Worm (Caenorhabditis elegans): ENCODE measurements around the gene saeg-1.

saeg-1 gene

ce11 chrV:10898629-10899028, 33.1 kb upstream of the saeg-1 start:
- TF ChIP-seq tra-4 (tag; optimal IDR thresholded peaks at IDR 0.05) (no peak), ets-7 (tag; optimal IDR thresholded peaks at IDR 0.05) (no peak), tbx-37 (GFP tag; conservative IDR thresholded peaks at IDR 0.05) (no peak), ceh-36 (tag; optimal IDR thresholded peaks at IDR 0.05) (no peak), ceh-13 (GFP tag; optimal IDR thresholded peaks at IDR 0.05) (no peak), hnd-1 (tag; optimal IDR thresholded peaks at IDR 0.05) (no peak), ama-1 (optimal IDR thresholded peaks at IDR 0.05) (no peak), F13C5.2 (tag; optimal IDR thresholded peaks at IDR 0.05) (no peak), aly-1 (tag; optimal IDR thresholded peaks at IDR 0.05) (no peak), pes-1 (GFP tag; IDR thresholded peaks at IDR 0.05) (no peak), B0310.2 (tag; optimal IDR thresholded peaks at IDR 0.05) (no peak), sea-1 (GFP tag; conservative IDR thresholded peaks at IDR 0.05) (no peak)

ce11 chrV:10898107-10898506, 32.6 kb upstream of the saeg-1 start, which contains the start of gene F32D8.7:
TSS of gene F32D8.7 (plus strand) at chrV:10898435.
- TF ChIP-seq tbx-37 (GFP tag; conservative IDR thresholded peaks at IDR 0.05) (no peak), sea-1 (GFP tag; conservative IDR thresholded peaks at IDR 0.05) (no peak), hnd-1 (tag; optimal IDR thresholded peaks at IDR 0.05) (no peak), ceh-36 (tag; optimal IDR thresholded peaks at IDR 0.05) (no peak), scrt-1 (GFP tag; IDR thresholded peaks at IDR 0.05) (no peak), flt-1 (GFP tag; IDR thresholded peaks at IDR 0.05) (no peak), tra-4 (tag; optimal IDR thresholded peaks at IDR 0.05) (no peak), hmg-4 (GFP tag; optimal IDR thresholded peaks at IDR 0.05) (no peak), B0310.2 (tag; optimal IDR thresholded peaks at IDR 0.05) (no peak), ets-7 (tag; optimal IDR thresholded peaks at IDR 0.05) (no peak), tbx-11 (GFP tag; IDR thresholded peaks at IDR 0.05) (no peak)

DNA sequence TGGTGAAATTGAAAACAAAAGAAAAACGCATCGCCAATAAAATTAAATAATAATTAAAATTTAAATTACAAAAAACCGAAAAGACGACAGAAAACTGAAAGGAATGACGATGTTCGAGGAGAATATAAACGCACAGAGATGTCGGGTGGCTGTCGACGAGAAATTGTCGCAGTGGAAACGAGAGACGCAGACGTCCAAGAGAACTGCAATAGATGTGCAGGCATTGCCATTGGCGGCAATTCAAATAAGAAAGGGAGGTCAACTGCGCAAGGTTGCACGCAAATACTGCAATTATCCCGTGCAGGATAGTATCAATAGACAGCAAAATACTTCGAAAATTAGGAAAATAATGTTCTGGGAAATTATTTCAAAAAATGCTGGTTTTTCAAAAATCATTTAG, 31.7 kb upstream of the saeg-1 start:
- peak; percentile 61 for TF ChIP-seq tbx-37 (GFP tag; conservative IDR thresholded peaks at IDR 0.05)
- TF ChIP-seq scrt-1 (GFP tag; IDR thresholded peaks at IDR 0.05), result peak; percentile 46; the same call in 1 of the 2 replicates
- no peak for TF ChIP-seq tra-4 (tag; optimal IDR thresholded peaks at IDR 0.05)
- no peak for TF ChIP-seq aly-1 (tag; optimal IDR thresholded peaks at IDR 0.05)
- TF ChIP-seq ets-7 (tag; optimal IDR thresholded peaks at IDR 0.05), result no peak
- no peak for TF ChIP-seq ceh-36 (tag; optimal IDR thresholded peaks at IDR 0.05)
- TF ChIP-seq F13C5.2 (tag; optimal IDR thresholded peaks at IDR 0.05), result peak; percentile 93
- peak; percentile 76 for TF ChIP-seq flt-1 (GFP tag; IDR thresholded peaks at IDR 0.05)
- TF ChIP-seq B0310.2 (tag; optimal IDR thresholded peaks at IDR 0.05), result peak; percentile 25
- TF ChIP-seq hmbx-1 (tag; optimal IDR thresholded peaks at IDR 0.05), result no peak
- peak; percentile 58; the same call in 1 of the 2 replicates for TF ChIP-seq tbx-11 (GFP tag; IDR thresholded peaks at IDR 0.05)
- TF ChIP-seq hmg-4 (GFP tag; optimal IDR thresholded peaks at IDR 0.05), result peak; percentile 82
- no peak for TF ChIP-seq ceh-13 (GFP tag; optimal IDR thresholded peaks at IDR 0.05)
- no peak for TF ChIP-seq ama-1 (optimal IDR thresholded peaks at IDR 0.05)
- TF ChIP-seq sea-1 (GFP tag; conservative IDR thresholded peaks at IDR 0.05), result peak; percentile 68; the same call in 1 of the 2 replicates
- TF ChIP-seq hnd-1 (tag; optimal IDR thresholded peaks at IDR 0.05), result peak; percentile 53
- TF ChIP-seq pes-1 (GFP tag; IDR thresholded peaks at IDR 0.05), result no peak; the same call in none of the 2 replicates

DNA sequence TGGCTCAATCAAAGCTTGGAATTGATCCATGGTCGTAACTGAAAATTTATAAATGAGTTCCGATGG, 31.4 kb upstream of the saeg-1 start, which contains the start of gene sec-61.G:
Gene sec-61.G (minus strand): TSS at position 38 of the 66 bp plus-strand sequence.
- no peak for TF ChIP-seq hmbx-1 (tag; optimal IDR thresholded peaks at IDR 0.05)
- TF ChIP-seq ceh-36 (tag; optimal IDR thresholded peaks at IDR 0.05), result no peak
- TF ChIP-seq B0310.2 (tag; optimal IDR thresholded peaks at IDR 0.05), result no peak
- no peak for TF ChIP-seq pes-1 (GFP tag; IDR thresholded peaks at IDR 0.05)
- no peak for TF ChIP-seq ceh-13 (GFP tag; optimal IDR thresholded peaks at IDR 0.05)
- TF ChIP-seq ets-7 (tag; optimal IDR thresholded peaks at IDR 0.05), result no peak
- no peak for TF ChIP-seq F13C5.2 (tag; optimal IDR thresholded peaks at IDR 0.05)
- TF ChIP-seq flt-1 (GFP tag; IDR thresholded peaks at IDR 0.05), result no peak
- TF ChIP-seq sea-1 (GFP tag; conservative IDR thresholded peaks at IDR 0.05), result no peak
- TF ChIP-seq aly-1 (tag; optimal IDR thresholded peaks at IDR 0.05), result no peak
- no peak for TF ChIP-seq scrt-1 (GFP tag; IDR thresholded peaks at IDR 0.05)
- TF ChIP-seq hmg-4 (GFP tag; optimal IDR thresholded peaks at IDR 0.05), result no peak
- no peak for TF ChIP-seq tbx-11 (GFP tag; IDR thresholded peaks at IDR 0.05)
- TF ChIP-seq hnd-1 (tag; optimal IDR thresholded peaks at IDR 0.05), result no peak
- TF ChIP-seq ama-1 (optimal IDR thresholded peaks at IDR 0.05), result no peak
- TF ChIP-seq tbx-37 (GFP tag; conservative IDR thresholded peaks at IDR 0.05), result no peak
- no peak for TF ChIP-seq tra-4 (tag; optimal IDR thresholded peaks at IDR 0.05)

DNA sequence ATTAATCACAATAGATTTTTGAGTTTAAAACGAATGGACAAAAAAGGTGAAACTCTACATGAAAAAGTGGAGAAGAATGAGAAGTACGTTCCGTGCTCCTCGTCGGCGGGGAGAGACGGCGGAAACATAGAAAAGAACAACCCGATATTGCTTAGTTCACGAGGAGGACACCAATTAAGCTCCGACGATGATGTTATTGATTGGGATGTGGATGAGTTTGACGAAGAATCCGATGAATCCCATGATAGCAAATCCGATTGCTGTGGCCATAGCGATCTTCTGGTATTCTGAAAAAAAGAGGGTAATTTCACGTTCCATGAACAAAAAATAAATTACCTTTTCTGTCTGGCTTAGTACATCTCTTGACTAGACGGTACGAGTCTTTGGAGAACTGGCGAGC, 31.2 kb upstream of the saeg-1 start:
- no peak for TF ChIP-seq ets-7 (tag; optimal IDR thresholded peaks at IDR 0.05)
- no peak for TF ChIP-seq hnd-1 (tag; optimal IDR thresholded peaks at IDR 0.05)

DNA sequence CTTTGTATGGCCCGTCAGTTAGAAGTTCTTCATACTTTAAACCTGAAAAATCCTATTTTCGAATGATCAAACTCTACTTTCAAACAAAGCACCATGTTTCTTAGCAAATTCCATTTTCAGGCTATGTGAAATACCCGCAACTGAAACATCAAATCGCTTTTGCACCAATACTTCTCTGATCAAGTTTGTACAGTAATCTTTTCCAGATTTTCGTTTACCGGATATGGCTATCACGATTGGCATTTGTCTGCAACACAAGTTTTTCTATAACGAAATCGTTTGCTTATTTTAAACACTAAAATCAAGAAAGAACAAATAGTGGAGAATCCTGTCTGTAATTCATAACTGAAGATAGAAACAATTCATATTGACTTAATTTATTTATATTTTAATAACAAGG, 30.8 kb upstream of the saeg-1 start, which contains the start of gene F32D8.13:
Gene F32D8.13 (minus strand): TSS at position 249 of the 400 bp plus-strand sequence.
- no peak for TF ChIP-seq tbx-37 (GFP tag; conservative IDR thresholded peaks at IDR 0.05)
- TF ChIP-seq tbx-11 (GFP tag; IDR thresholded peaks at IDR 0.05), result no peak
- TF ChIP-seq scrt-1 (GFP tag; IDR thresholded peaks at IDR 0.05), result no peak
- no peak for TF ChIP-seq B0310.2 (tag; optimal IDR thresholded peaks at IDR 0.05)
- TF ChIP-seq ceh-13 (GFP tag; optimal IDR thresholded peaks at IDR 0.05), result no peak
- no peak for TF ChIP-seq F13C5.2 (tag; optimal IDR thresholded peaks at IDR 0.05)
- TF ChIP-seq aly-1 (tag; optimal IDR thresholded peaks at IDR 0.05), result no peak
- TF ChIP-seq ama-1 (optimal IDR thresholded peaks at IDR 0.05), result no peak
- no peak for TF ChIP-seq sea-1 (GFP tag; conservative IDR thresholded peaks at IDR 0.05)
- no peak for TF ChIP-seq tra-4 (tag; optimal IDR thresholded peaks at IDR 0.05)
- TF ChIP-seq flt-1 (GFP tag; IDR thresholded peaks at IDR 0.05), result no peak
- no peak for TF ChIP-seq hmbx-1 (tag; optimal IDR thresholded peaks at IDR 0.05)
- TF ChIP-seq hnd-1 (tag; optimal IDR thresholded peaks at IDR 0.05), result no peak
- TF ChIP-seq hmg-4 (GFP tag; optimal IDR thresholded peaks at IDR 0.05), result no peak
- TF ChIP-seq ets-7 (tag; optimal IDR thresholded peaks at IDR 0.05), result no peak
- no peak for TF ChIP-seq ceh-36 (tag; optimal IDR thresholded peaks at IDR 0.05)

DNA sequence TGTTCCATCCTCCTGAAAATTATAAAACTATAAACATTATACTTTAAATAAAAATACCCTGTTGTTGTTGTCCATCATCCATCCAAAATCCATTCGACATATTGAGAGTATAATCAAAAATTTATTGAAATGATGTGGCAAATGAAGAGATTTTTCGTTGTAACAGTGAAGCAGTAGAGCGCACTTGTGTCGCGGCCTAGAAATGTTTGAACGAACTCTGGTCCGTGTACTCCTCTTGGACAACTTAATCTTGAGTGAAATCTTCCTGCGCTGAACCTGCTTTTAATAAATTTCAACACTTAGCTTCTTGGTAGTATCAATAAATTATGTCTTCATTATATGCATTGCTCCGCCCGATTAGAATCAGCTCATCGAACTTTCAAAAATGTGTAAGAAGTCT, 29.1 kb upstream of the saeg-1 start, which contains the start of the genes F32D8.14 and F32D8.5:
Gene F32D8.14 (minus strand): TSS at position 188 of the 400 bp plus-strand sequence.
Gene F32D8.5 (plus strand): TSS at position 200 of the 400 bp plus-strand sequence.
- no peak for TF ChIP-seq hnd-1 (tag; optimal IDR thresholded peaks at IDR 0.05)
- no peak for TF ChIP-seq hmbx-1 (tag; optimal IDR thresholded peaks at IDR 0.05)
- peak; percentile 28; the same call in 1 of the 2 replicates for TF ChIP-seq pes-1 (GFP tag; IDR thresholded peaks at IDR 0.05)
- TF ChIP-seq tbx-37 (GFP tag; conservative IDR thresholded peaks at IDR 0.05), result peak; percentile 69
- peak; percentile 19 for TF ChIP-seq F13C5.2 (tag; optimal IDR thresholded peaks at IDR 0.05)
